Worm (Caenorhabditis elegans): ENCODE measurements around the gene gpr-1.

gpr-1 gene

DNA sequence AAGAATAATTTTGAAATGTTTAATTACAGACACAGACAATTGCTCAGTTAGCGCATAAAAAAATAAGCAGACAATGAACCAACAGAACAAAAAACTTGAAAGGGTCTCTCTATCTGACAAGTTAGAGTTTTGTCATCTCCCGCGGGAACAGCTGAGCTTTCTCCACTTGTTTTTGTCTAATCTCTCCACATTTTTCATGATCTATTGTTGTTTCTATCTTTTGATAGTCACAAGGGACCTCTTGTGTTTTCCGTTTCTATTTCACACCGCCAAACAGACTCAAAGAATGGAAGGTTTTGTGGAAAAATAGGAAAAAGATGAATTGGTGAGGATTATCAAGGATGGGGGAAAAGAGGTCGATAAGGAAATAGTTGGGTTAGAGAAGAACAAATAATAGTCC, 8.1 kb downstream of the gpr-1 start:
- TF ChIP-seq alr-1 (tag; optimal IDR thresholded peaks at IDR 0.05): no peak
- peak in 1 of 2 experiments; percentile 52 for TF ChIP-seq lsy-2 (tag; optimal IDR thresholded peaks at IDR 0.05)
- TF ChIP-seq nhr-129 (tag; optimal IDR thresholded peaks at IDR 0.05): peak; percentile 27
- peak; percentile 23 for TF ChIP-seq crh-2 (tag; optimal IDR thresholded peaks at IDR 0.05)
- no peak for TF ChIP-seq nhr-237 (tag; optimal IDR thresholded peaks at IDR 0.05)
- TF ChIP-seq unc-55 (GFP tag; optimal IDR thresholded peaks at IDR 0.05): peak; percentile 15
- TF ChIP-seq mab-5 (tag; optimal IDR thresholded peaks at IDR 0.05): peak; percentile 78
- peak; percentile 36 for TF ChIP-seq C34F6.9 (tag; optimal IDR thresholded peaks at IDR 0.05)

DNA sequence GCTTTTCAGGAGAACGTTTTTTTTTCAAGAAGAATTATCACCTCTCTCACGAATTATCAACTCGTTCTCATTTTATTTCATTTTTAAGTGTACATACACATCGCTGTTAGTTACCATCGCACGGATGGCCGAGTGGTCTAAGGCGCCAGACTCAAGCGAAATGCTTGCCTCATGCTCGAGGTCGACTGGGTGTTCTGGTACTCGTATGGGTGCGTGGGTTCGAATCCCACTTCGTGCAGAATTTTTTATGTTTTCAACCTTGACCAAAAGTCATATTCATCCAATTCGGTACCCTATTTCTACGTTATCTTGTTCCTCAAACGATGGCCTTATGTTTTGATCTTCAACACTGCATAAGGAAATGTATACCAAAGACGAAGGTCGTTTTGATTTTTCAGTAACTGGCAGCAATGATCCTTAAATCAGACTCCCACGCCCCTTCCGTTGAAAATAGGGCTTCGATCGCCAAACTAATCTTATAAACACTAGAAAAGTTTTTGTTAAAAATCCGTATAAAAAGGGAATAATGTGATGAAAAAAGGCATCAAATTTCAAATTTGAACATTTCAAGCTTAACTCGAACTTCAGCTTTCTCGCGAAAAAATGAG, 10.6 kb downstream of the gpr-1 start, which contains the start of gene fip-1:
Gene fip-1 (plus strand): TSS at position 558 of the 608 bp plus-strand sequence.
- TF ChIP-seq ceh-82 (tag; optimal IDR thresholded peaks at IDR 0.05) (no peak), fos-1 (tag; optimal IDR thresholded peaks at IDR 0.05) (peak; percentile 16), nhr-237 (tag; optimal IDR thresholded peaks at IDR 0.05) (no peak), dmd-4 (tag; optimal IDR thresholded peaks at IDR 0.05) (no peak), nhr-25 (tag; optimal IDR thresholded peaks at IDR 0.05) (no peak), nhr-11 (tag; optimal IDR thresholded peaks at IDR 0.05) (no peak), sma-3 (GFP tag; optimal IDR thresholded peaks at IDR 0.05) (peak; percentile 44)

DNA sequence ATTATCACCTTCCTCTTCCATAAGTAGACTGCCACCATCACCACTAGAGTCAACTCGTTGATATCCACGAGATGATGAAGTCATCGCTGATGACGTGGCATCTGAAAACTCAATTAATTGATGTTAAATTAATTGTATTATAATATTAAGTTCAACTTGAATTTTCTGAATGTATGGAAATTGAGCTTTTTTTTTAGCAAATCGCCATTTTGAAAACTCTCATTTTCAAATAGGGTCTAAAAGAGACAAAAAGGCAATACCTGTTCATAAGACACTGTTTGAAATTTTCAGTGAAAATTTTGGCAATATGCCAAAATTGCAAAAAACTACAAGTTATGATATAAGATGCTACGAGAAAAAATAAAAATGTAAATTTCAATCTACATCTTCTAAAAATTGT, 14.9 kb downstream of the gpr-1 start, which contains the start of gene twk-7:
Gene twk-7 (minus strand): TSS at position 101 of the 400 bp plus-strand sequence.
- TF ChIP-seq sem-4 (tag; optimal IDR thresholded peaks at IDR 0.05): no peak
- TF ChIP-seq peb-1 (tag; optimal IDR thresholded peaks at IDR 0.05): no peak
- no peak for TF ChIP-seq egl-27 (tag; optimal IDR thresholded peaks at IDR 0.05)
- no peak for TF ChIP-seq unc-62 (GFP tag; optimal IDR thresholded peaks at IDR 0.05)
- TF ChIP-seq Y55F3AM.14 (GFP tag; optimal IDR thresholded peaks at IDR 0.05): no peak
- TF ChIP-seq lsy-2 (tag; optimal IDR thresholded peaks at IDR 0.05): no peak
- TF ChIP-seq nhr-10 (tag; optimal IDR thresholded peaks at IDR 0.05): no peak
- TF ChIP-seq zag-1 (tag; optimal IDR thresholded peaks at IDR 0.05): no peak
- TF ChIP-seq fos-1 (tag; optimal IDR thresholded peaks at IDR 0.05): no peak
- TF ChIP-seq elt-1 (tag; optimal IDR thresholded peaks at IDR 0.05): no peak
- TF ChIP-seq nhr-25 (tag; optimal IDR thresholded peaks at IDR 0.05): no peak
- TF ChIP-seq nhr-77 (tag; optimal IDR thresholded peaks at IDR 0.05): no peak
- TF ChIP-seq mab-5 (tag; optimal IDR thresholded peaks at IDR 0.05): no peak
- no peak for TF ChIP-seq snpc-4 (tag; optimal IDR thresholded peaks at IDR 0.05)
- no peak for TF ChIP-seq nhr-12 (tag; optimal IDR thresholded peaks at IDR 0.05)
- no peak for TF ChIP-seq mdl-1 (tag; optimal IDR thresholded peaks at IDR 0.05)
- TF ChIP-seq skn-1 (tag; optimal IDR thresholded peaks at IDR 0.05): no peak
- TF ChIP-seq lin-13 (GFP tag; optimal IDR thresholded peaks at IDR 0.05): no peak
- no peak for TF ChIP-seq ztf-1 (GFP tag; conservative IDR thresholded peaks at IDR 0.05)
- no peak for TF ChIP-seq R02D3.7 (tag; optimal IDR thresholded peaks at IDR 0.05)

DNA sequence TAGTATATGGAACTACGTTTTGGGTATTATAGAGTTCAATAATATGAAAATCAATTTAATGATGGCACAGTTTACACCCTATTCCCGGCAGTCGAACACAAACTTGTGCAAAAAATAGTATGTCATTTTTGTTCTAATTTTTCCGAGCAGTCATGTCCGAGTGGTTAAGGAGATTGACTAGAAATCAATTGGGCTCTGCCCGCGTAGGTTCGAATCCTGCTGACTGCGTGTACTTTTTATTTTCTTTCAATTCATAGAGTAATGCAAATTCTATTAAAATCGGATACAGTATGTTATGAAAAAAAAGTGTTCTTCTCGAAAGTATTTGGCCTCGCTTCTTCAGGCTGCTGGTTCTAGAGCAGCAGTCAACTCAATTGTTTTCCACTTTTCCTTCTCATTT, 17.3 kb downstream of the gpr-1 start:
- TF ChIP-seq aly-2 (tag; optimal IDR thresholded peaks at IDR 0.05) (no peak), ztf-11 (tag; optimal IDR thresholded peaks at IDR 0.05) (no peak), fos-1 (tag; optimal IDR thresholded peaks at IDR 0.05) (peak; percentile 32), sma-9 (GFP tag; optimal IDR thresholded peaks at IDR 0.05) (peak; percentile 9), sma-9 (tag; optimal IDR thresholded peaks at IDR 0.05) (no peak)

DNA sequence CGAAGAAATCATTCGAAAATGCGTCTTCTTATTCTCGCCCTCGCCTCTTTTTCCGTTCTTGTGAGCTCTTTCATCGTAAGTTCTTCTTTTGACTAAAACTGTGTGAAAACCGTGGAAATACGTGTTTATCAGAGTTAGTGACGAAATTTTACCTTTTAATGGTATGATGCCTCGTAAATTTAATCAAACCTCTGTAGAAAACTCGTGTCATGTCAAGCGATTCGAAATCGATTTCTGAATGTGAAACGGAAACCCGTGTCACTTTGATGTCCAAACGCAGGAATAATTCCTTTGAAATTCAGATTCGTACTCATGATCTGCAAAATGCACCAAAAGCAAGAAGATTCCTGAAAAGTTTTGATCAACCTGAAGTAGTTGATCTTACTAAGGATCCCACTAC, 19.9 kb downstream of the gpr-1 start, which contains the start of gene F22B7.3:
Gene F22B7.3 (plus strand): TSS at position 301 of the 400 bp plus-strand sequence.
- TF ChIP-seq unc-39 (tag; optimal IDR thresholded peaks at IDR 0.05) (no peak), zag-1 (tag; optimal IDR thresholded peaks at IDR 0.05) (no peak), nhr-12 (tag; optimal IDR thresholded peaks at IDR 0.05) (no peak), F13H6.1 (tag; optimal IDR thresholded peaks at IDR 0.05) (no peak), nhr-11 (tag; optimal IDR thresholded peaks at IDR 0.05) (no peak), Y55F3AM.14 (GFP tag; optimal IDR thresholded peaks at IDR 0.05) (no peak), nhr-6 (tag; optimal IDR thresholded peaks at IDR 0.05) (no peak), R02D3.7 (tag; optimal IDR thresholded peaks at IDR 0.05) (no peak), sem-4 (tag; optimal IDR thresholded peaks at IDR 0.05) (no peak), ztf-11 (tag; optimal IDR thresholded peaks at IDR 0.05) (no peak), snpc-4 (tag; optimal IDR thresholded peaks at IDR 0.05) (no peak), lin-13 (GFP tag; optimal IDR thresholded peaks at IDR 0.05) (no peak), blmp-1 (tag; optimal IDR thresholded peaks at IDR 0.05; ENCODE audit: insufficient read depth) (no peak), ztf-4 (tag; optimal IDR thresholded peaks at IDR 0.05) (no peak), egl-27 (tag; optimal IDR thresholded peaks at IDR 0.05) (no peak), nhr-129 (tag; optimal IDR thresholded peaks at IDR 0.05) (no peak), C34F6.9 (tag; optimal IDR thresholded peaks at IDR 0.05) (no peak)
